Worm (Caenorhabditis elegans) whole organism, L2 larva: ENCODE data around the gene sqv-8.

Experiments
- C34F6.9 ChIP-seq: fragments of 150-350 bp; optimal IDR thresholded peaks from 2 replicates; lab custom pipeline; 2014; ENCODE audit warnings: missing biosample characterization, missing genetic modification characterization
- F13H6.1 ChIP-seq: sonication (generic microtip); optimal IDR thresholded peaks from 2 replicates; lab custom pipeline; 2016; ENCODE audit warnings: missing genetic modification characterization, missing compliant biosample characterization
- Y55F3AM.14 ChIP-seq: fragments of 200-800 bp; sonication (Bioruptor generic); optimal IDR thresholded peaks from 2 replicates; lab custom pipeline; 2018; ENCODE audit warnings: mild to moderate bottlenecking, missing genetic modification characterization, missing compliant biosample characterization
- alr-1 ChIP-seq: fragments of 150-350 bp; optimal IDR thresholded peaks from 2 replicates; lab custom pipeline; 2014; ENCODE audit warnings: missing biosample characterization, missing genetic modification characterization
- aly-2 ChIP-seq: fragments of 150-350 bp; optimal IDR thresholded peaks from 2 replicates; lab custom pipeline; 2014; ENCODE audit warnings: missing biosample characterization, missing genetic modification characterization
- ama-1 ChIP-seq: fragments of 150-350 bp; optimal IDR thresholded peaks from 2 replicates; lab custom pipeline; 2018; ENCODE audit warnings: inconsistent platforms
- blmp-1 ChIP-seq: sonication (generic microtip); optimal IDR thresholded peaks from 2 replicates; lab custom pipeline; 2017; ENCODE audit warnings: missing genetic modification characterization, mild to moderate bottlenecking, missing compliant biosample characterization, antibody characterized with exemption, moderate library complexity; ENCODE audit not compliant: insufficient read depth
- ceh-16 ChIP-seq: fragments of 150-350 bp; optimal IDR thresholded peaks from 2 replicates; lab custom pipeline; 2014; ENCODE audit warnings: missing biosample characterization, missing genetic modification characterization
- ceh-82 ChIP-seq: fragments of 150-350 bp; optimal IDR thresholded peaks from 2 replicates; lab custom pipeline; 2014; ENCODE audit warnings: missing biosample characterization, missing genetic modification characterization
- crh-2 ChIP-seq: sonication (generic microtip); optimal IDR thresholded peaks from 2 replicates; lab custom pipeline; 2017; ENCODE audit warnings: missing biosample characterization, missing genetic modification characterization
- dmd-4 ChIP-seq: sonication (generic microtip); optimal IDR thresholded peaks from 2 replicates; lab custom pipeline; 2017; ENCODE audit warnings: missing biosample characterization, missing genetic modification characterization
- elt-3 ChIP-seq: sonication (generic microtip); optimal IDR thresholded peaks from 2 replicates; lab custom pipeline; 2017; ENCODE audit warnings: missing biosample characterization, missing genetic modification characterization
- fos-1 ChIP-seq: fragments of 150-350 bp; optimal IDR thresholded peaks from 2 replicates; lab custom pipeline; 2014; ENCODE audit warnings: missing biosample characterization, missing genetic modification characterization
- gmeb-1 ChIP-seq: fragments of 150-350 bp; optimal IDR thresholded peaks from 2 replicates; lab custom pipeline; 2014; ENCODE audit warnings: missing biosample characterization, missing genetic modification characterization
- lin-11 ChIP-seq: fragments of 150-350 bp; sonication (generic microtip); optimal IDR thresholded peaks from 2 replicates; lab custom pipeline; 2014; ENCODE audit warnings: missing biosample characterization, missing genetic modification characterization, inconsistent platforms, mixed read lengths
- lin-13 ChIP-seq: fragments of 150-350 bp; optimal IDR thresholded peaks from 2 replicates; lab custom pipeline; 2014; ENCODE audit warnings: missing biosample characterization, missing genetic modification reagents, missing genetic modification characterization
- lin-39 ChIP-seq: fragments of 150-350 bp; optimal IDR thresholded peaks from 2 replicates; lab custom pipeline; 2014; ENCODE audit warnings: missing biosample characterization, missing genetic modification reagents, missing genetic modification characterization
- lsy-2 ChIP-seq, 2 experiments: fragments of 150-350 bp in 1 of 2; sonication (generic microtip) in 1 of 2; optimal IDR thresholded peaks; 2 replicates each; lab custom pipeline; 2014 to 2017; ENCODE audit warnings: missing biosample characterization in 2 of 2, missing genetic modification characterization in 2 of 2
- mab-5 ChIP-seq: fragments of 150-350 bp; optimal IDR thresholded peaks from 2 replicates; lab custom pipeline; 2014; ENCODE audit warnings: missing biosample characterization, missing genetic modification characterization
- mdl-1 ChIP-seq, 2 experiments: fragments of 150-350 bp in 1 of 2; sonication (generic microtip) in 1 of 2; optimal IDR thresholded peaks; 2 replicates each; lab custom pipeline; 2017; ENCODE audit warnings: missing biosample characterization in 2 of 2, missing genetic modification characterization in 2 of 2
- nhr-10 ChIP-seq: sonication (generic microtip); optimal IDR thresholded peaks from 2 replicates; lab custom pipeline; 2017; ENCODE audit warnings: missing biosample characterization, missing genetic modification characterization
- nhr-11 ChIP-seq: fragments of 150-350 bp; optimal IDR thresholded peaks from 2 replicates; lab custom pipeline; 2014; ENCODE audit warnings: missing biosample characterization, missing genetic modification characterization
- nhr-12 ChIP-seq: fragments of 150-350 bp; optimal IDR thresholded peaks from 2 replicates; lab custom pipeline; 2014; ENCODE audit warnings: missing biosample characterization, missing genetic modification characterization
- nhr-129 ChIP-seq: fragments of 150-350 bp; optimal IDR thresholded peaks from 2 replicates; lab custom pipeline; 2014; ENCODE audit warnings: missing biosample characterization, missing genetic modification characterization
- nhr-21 ChIP-seq: fragments of 150-350 bp; optimal IDR thresholded peaks from 2 replicates; lab custom pipeline; 2014; ENCODE audit warnings: missing biosample characterization, missing genetic modification characterization
- nhr-23 ChIP-seq: fragments of 150-350 bp; optimal IDR thresholded peaks from 2 replicates; lab custom pipeline; 2014; ENCODE audit warnings: missing biosample characterization, missing genetic modification reagents, missing genetic modification characterization
- nhr-237 ChIP-seq: fragments of 150-350 bp; optimal IDR thresholded peaks from 2 replicates; lab custom pipeline; 2014; ENCODE audit warnings: missing biosample characterization, missing genetic modification characterization
- nhr-25 ChIP-seq: fragments of 150-350 bp; sonication (generic microtip); optimal IDR thresholded peaks from 3 replicates; lab custom pipeline; 2014; ENCODE audit warnings: missing biosample characterization, missing genetic modification characterization
- nhr-6 ChIP-seq: fragments of 150-350 bp; optimal IDR thresholded peaks from 2 replicates; lab custom pipeline; 2014; ENCODE audit warnings: missing biosample characterization, missing genetic modification characterization
- sem-4 ChIP-seq: fragments of 150-350 bp; optimal IDR thresholded peaks from 2 replicates; lab custom pipeline; 2014; ENCODE audit warnings: missing biosample characterization, missing genetic modification reagents, missing genetic modification characterization
- sma-3 ChIP-seq: sonication (generic microtip); optimal IDR thresholded peaks from 2 replicates; lab custom pipeline; 2016; ENCODE audit warnings: missing genetic modification reagents, missing genetic modification characterization, missing compliant biosample characterization
- sma-9 ChIP-seq, 2 experiments: fragments of 150-350 bp in 1 of 2; sonication (generic microtip) in 1 of 2; optimal IDR thresholded peaks; 2 replicates each; lab custom pipeline; 2014 to 2016; ENCODE audit warnings: missing genetic modification characterization in 2 of 2, mild to moderate bottlenecking in 1 of 2, missing biosample characterization in 1 of 2, missing compliant biosample characterization in 1 of 2, missing genetic modification reagents in 1 of 2, moderate library complexity in 1 of 2
- unc-39 ChIP-seq: fragments of 150-350 bp; optimal IDR thresholded peaks from 2 replicates; lab custom pipeline; 2014; ENCODE audit warnings: missing biosample characterization, missing genetic modification characterization
- unc-55 ChIP-seq: fragments of 150-350 bp; sonication (generic microtip); optimal IDR thresholded peaks from 3 replicates; lab custom pipeline; 2014; ENCODE audit warnings: missing biosample characterization, missing genetic modification reagents, missing genetic modification characterization
- unc-62 ChIP-seq: fragments of 150-350 bp; optimal IDR thresholded peaks from 2 replicates; lab custom pipeline; 2014; ENCODE audit warnings: missing biosample characterization, missing genetic modification reagents, missing genetic modification characterization
- zag-1 ChIP-seq: fragments of 150-350 bp; optimal IDR thresholded peaks from 2 replicates; lab custom pipeline; 2014; ENCODE audit warnings: missing biosample characterization, missing genetic modification characterization
- ztf-11 ChIP-seq: sonication (generic microtip); optimal IDR thresholded peaks from 2 replicates; lab custom pipeline; 2017; ENCODE audit warnings: missing biosample characterization, missing genetic modification characterization
- ztf-4 ChIP-seq: fragments of 150-350 bp; optimal IDR thresholded peaks from 2 replicates; lab custom pipeline; 2014; ENCODE audit warnings: missing biosample characterization, missing genetic modification characterization

sqv-8 gene

ce11 chrII:9619995-9620535 lies 26.7 kb upstream of the sqv-8 start:
- peak; percentile 13 for TF ChIP-seq F13H6.1 (tag; lab: Kevin White, UChicago)
- TF ChIP-seq ama-1 (lab: Kevin White, UChicago), result peak; percentile 33
- TF ChIP-seq nhr-23 (tag; lab: Kevin White, UChicago), result no peak
- TF ChIP-seq fos-1, result peak; percentile 45

ce11 chrII:9620616-9621015 lies 26.2 kb upstream of the sqv-8 start:
- TF ChIP-seq nhr-6 (peak; percentile 29), gmeb-1 (no peak), nhr-237 (tag; lab: Kevin White, UChicago) (no peak), nhr-11 (tag; lab: Kevin White, UChicago) (no peak), sma-9 (GFP tag; optimal IDR thresholded peaks at IDR 0.05; lab: Kevin White, UChicago) (peak; percentile 15), sma-9 (tag; optimal IDR thresholded peaks at IDR 0.05; lab: Kevin White, UChicago) (no peak), nhr-25 (tag; lab: Kevin White, UChicago) (peak; percentile 59), blmp-1 (tag; lab: Kevin White, UChicago) (peak; percentile 4), lin-13 (GFP tag; lab: Kevin White, UChicago) (no peak), mab-5 (tag; lab: Kevin White, UChicago) (no peak), nhr-23 (tag; lab: Kevin White, UChicago) (no peak), sma-3 (GFP tag; lab: Kevin White, UChicago) (peak; percentile 1)

- TF ChIP-seq unc-55 (GFP tag; lab: Kevin White, UChicago) (peak; percentile 1), alr-1 (no peak), sma-9 (GFP tag; optimal IDR thresholded peaks at IDR 0.05; lab: Kevin White, UChicago) (peak; percentile 50), sma-9 (tag; optimal IDR thresholded peaks at IDR 0.05; lab: Kevin White, UChicago) (no peak), mdl-1 (tag; optimal IDR thresholded peaks at IDR 0.05; lab: Kevin White, UChicago) (no peak), nhr-11 (tag; lab: Kevin White, UChicago) (no peak), elt-3 (tag; lab: Kevin White, UChicago) (no peak), F13H6.1 (tag; lab: Kevin White, UChicago) (peak; percentile 70), nhr-129 (peak; percentile 43), dmd-4 (tag; lab: Kevin White, UChicago) (no peak), zag-1 (no peak), C34F6.9 (tag; lab: Kevin White, UChicago) (peak; percentile 61), lsy-2 (tag; optimal IDR thresholded peaks at IDR 0.05; lab: Kevin White, UChicago) (peak in 1 of 2 experiments; percentile 24)
Observed at ce11 chrII:9621121-9621520, 25.7 kb upstream of the sqv-8 start.

- peak; percentile 40 for TF ChIP-seq crh-2 (tag; lab: Kevin White, UChicago)
- peak; percentile 21 for TF ChIP-seq C34F6.9 (tag; lab: Kevin White, UChicago)
- no peak for TF ChIP-seq Y55F3AM.14 (GFP tag; lab: Kevin White, UChicago)
- TF ChIP-seq ceh-82 (tag; lab: Kevin White, UChicago), result no peak
- TF ChIP-seq mab-5 (tag; lab: Kevin White, UChicago), result no peak
- no peak for TF ChIP-seq nhr-6
- peak; percentile 9 for TF ChIP-seq sma-9 (GFP tag; optimal IDR thresholded peaks at IDR 0.05; lab: Kevin White, UChicago)
- no peak for TF ChIP-seq sma-9 (tag; optimal IDR thresholded peaks at IDR 0.05; lab: Kevin White, UChicago)
- TF ChIP-seq blmp-1 (tag; lab: Kevin White, UChicago), result peak; percentile 13
- peak; percentile 43 for TF ChIP-seq F13H6.1 (tag; lab: Kevin White, UChicago)
- TF ChIP-seq unc-39 (tag; lab: Kevin White, UChicago), result no peak
Observed at ce11 chrII:9621913-9622348, 24.8 kb upstream of the sqv-8 start.

- TF ChIP-seq zag-1 (no peak), alr-1 (no peak), mab-5 (tag; lab: Kevin White, UChicago) (no peak), F13H6.1 (tag; lab: Kevin White, UChicago) (no peak), lin-13 (GFP tag; lab: Kevin White, UChicago) (no peak), Y55F3AM.14 (GFP tag; lab: Kevin White, UChicago) (no peak), C34F6.9 (tag; lab: Kevin White, UChicago) (peak; percentile 43), ztf-4 (tag; lab: Kevin White, UChicago) (no peak), lin-11 (no peak), nhr-11 (tag; lab: Kevin White, UChicago) (no peak), fos-1 (peak; percentile 23), nhr-21 (tag; lab: Kevin White, UChicago) (no peak), lsy-2 (tag; optimal IDR thresholded peaks at IDR 0.05; lab: Kevin White, UChicago) (peak in 1 of 2 experiments; percentile 55), aly-2 (tag; lab: Kevin White, UChicago) (no peak), elt-3 (tag; lab: Kevin White, UChicago) (no peak), sma-3 (GFP tag; lab: Kevin White, UChicago) (no peak), unc-39 (tag; lab: Kevin White, UChicago) (no peak), lin-39 (tag; lab: Kevin White, UChicago) (no peak), sem-4 (tag; lab: Kevin White, UChicago) (no peak), ztf-11 (tag; lab: Kevin White, UChicago) (no peak), dmd-4 (tag; lab: Kevin White, UChicago) (no peak), unc-55 (GFP tag; lab: Kevin White, UChicago) (peak; percentile 38), nhr-12 (tag; lab: Kevin White, UChicago) (no peak), ceh-82 (tag; lab: Kevin White, UChicago) (no peak), ceh-16 (tag; lab: Kevin White, UChicago) (no peak), gmeb-1 (peak; percentile 15), unc-62 (GFP tag; lab: Kevin White, UChicago) (no peak), nhr-10 (tag; lab: Kevin White, UChicago) (no peak), crh-2 (tag; lab: Kevin White, UChicago) (peak; percentile 79), blmp-1 (tag; lab: Kevin White, UChicago) (no peak)
Observed at ce11 chrII:9624110-9624695, 22.6 kb upstream of the sqv-8 start, which contains the start of the genes dnj-20 and ZK1307.8. TSS of gene dnj-20 (minus strand) at chrII:9624176. TSS of gene ZK1307.8 (plus strand) at chrII:9624613.
